Worm (Caenorhabditis elegans): ENCODE data around the gene Y73C8C.8.

DNA sequence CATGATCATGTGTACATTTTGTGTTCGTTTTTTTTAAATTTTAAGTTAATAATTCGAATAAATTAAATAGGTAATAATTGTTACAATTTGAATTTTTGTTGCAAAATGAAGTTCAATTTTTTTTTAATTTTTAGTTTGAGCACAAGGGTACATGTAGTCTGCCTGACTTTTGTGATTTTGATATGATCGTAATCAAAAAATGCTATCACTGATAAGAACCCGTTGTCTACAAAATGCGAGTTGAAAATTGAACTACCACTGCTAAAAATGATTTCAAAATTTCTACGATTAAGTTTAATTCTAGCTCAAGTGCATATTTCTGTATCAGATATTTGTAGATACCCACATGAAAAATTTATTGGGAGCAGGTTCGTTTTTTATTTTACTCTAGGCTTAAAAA, 4.5 kb upstream of the Y73C8C.8 start, which contains the start of gene clec-210:
- no peak for TF ChIP-seq nhr-28 (tag; optimal IDR thresholded peaks at IDR 0.05)
- TF ChIP-seq ztf-11 (tag; optimal IDR thresholded peaks at IDR 0.05), result no peak
- no peak for TF ChIP-seq snpc-4 (tag; optimal IDR thresholded peaks at IDR 0.05)
- TF ChIP-seq unc-39 (tag; optimal IDR thresholded peaks at IDR 0.05), result no peak
- TF ChIP-seq unc-62 (GFP tag; optimal IDR thresholded peaks at IDR 0.05), result no peak
- no peak for TF ChIP-seq M03D4.4 (tag; optimal IDR thresholded peaks at IDR 0.05)
- TF ChIP-seq mab-5 (tag; optimal IDR thresholded peaks at IDR 0.05), result no peak
- no peak for TF ChIP-seq lin-13 (tag; optimal IDR thresholded peaks at IDR 0.05)
- TF ChIP-seq tbx-8 (GFP tag; optimal IDR thresholded peaks at IDR 0.05), result no peak
- TF ChIP-seq lin-32 (GFP tag; optimal IDR thresholded peaks at IDR 0.05), result no peak
- no peak for TF ChIP-seq nhr-12 (tag; optimal IDR thresholded peaks at IDR 0.05)
- TF ChIP-seq pha-4 (tag; optimal IDR thresholded peaks at IDR 0.05), result no peak
- TF ChIP-seq ces-1 (GFP tag; optimal IDR thresholded peaks at IDR 0.05), result no peak
- TF ChIP-seq elt-3 (tag; optimal IDR thresholded peaks at IDR 0.05), result no peak

Data from whole organism, mixed stage, embryonic.